Fruit fly (Drosophila melanogaster) whole organism, pupa: ENCODE measurements around the gene Xe7.

Experiments used
- CG10348 ChIP-seq: fragments of 200-800 bp; sonication (Bioruptor generic); IDR thresholded peaks from 2 replicates; pipeline ENCODE4 v1.3.6; 2022; ENCODE audit warnings: missing biosample characterization, missing genetic modification characterization
- CG12605 ChIP-seq: fragments of 200-800 bp; sonication (Bioruptor generic); IDR thresholded peaks from 2 replicates; pipeline ENCODE4 v1.3.6; 2022; ENCODE audit warnings: missing biosample characterization, missing genetic modification characterization
- CG13204 ChIP-seq: fragments of 200-800 bp; sonication (Bioruptor generic); optimal IDR thresholded peaks from 2 replicates; lab custom pipeline; 2018; ENCODE audit warnings: missing biosample characterization, mild to moderate bottlenecking, missing genetic modification characterization, moderate library complexity
- CG14655 ChIP-seq: fragments of 200-800 bp; sonication (Bioruptor generic); optimal IDR thresholded peaks from 3 replicates; lab custom pipeline; 2017; ENCODE audit warnings: mild to moderate bottlenecking, missing biosample characterization, missing genetic modification reagents, missing genetic modification characterization
- CG15710 ChIP-seq: fragments of 200-800 bp; sonication (Bioruptor generic); optimal IDR thresholded peaks from 2 replicates; lab custom pipeline; 2018; ENCODE audit warnings: missing biosample characterization, mild to moderate bottlenecking, missing genetic modification characterization, moderate library complexity
- CG17806 ChIP-seq: fragments of 200-800 bp; sonication (Bioruptor generic); optimal IDR thresholded peaks from 2 replicates; lab custom pipeline; 2018; ENCODE audit warnings: missing biosample characterization, mild to moderate bottlenecking, missing genetic modification characterization, moderate library complexity
- CG32121 ChIP-seq: fragments of 200-800 bp; sonication (Bioruptor generic); IDR thresholded peaks from 2 replicates; pipeline ENCODE4 v1.3.6; 2022; ENCODE audit warnings: missing biosample characterization, missing genetic modification characterization
- CG34367 ChIP-seq: fragments of 200-800 bp; sonication (Bioruptor generic); optimal IDR thresholded peaks from 2 replicates; lab custom pipeline; 2018; ENCODE audit warnings: missing biosample characterization, mild to moderate bottlenecking, missing genetic modification characterization
- CG4496 ChIP-seq: fragments of 200-800 bp; sonication (Bioruptor generic); IDR thresholded peaks from 3 replicates; pipeline ENCODE4 v1.3.6; 2022; ENCODE audit warnings: missing biosample characterization, missing genetic modification characterization
- CG8159 ChIP-seq: fragments of 200-800 bp; sonication (Bioruptor generic); optimal IDR thresholded peaks from 3 replicates; lab custom pipeline; 2018; ENCODE audit warnings: missing biosample characterization, mild to moderate bottlenecking, missing genetic modification characterization, moderate library complexity
- CG8301 ChIP-seq: fragments of 200-800 bp; sonication (Bioruptor generic); optimal IDR thresholded peaks from 2 replicates; lab custom pipeline; 2018; ENCODE audit warnings: missing biosample characterization, mild to moderate bottlenecking, missing genetic modification characterization
- CG9948 ChIP-seq: fragments of 200-800 bp; sonication (Bioruptor generic); optimal IDR thresholded peaks from 2 replicates; lab custom pipeline; 2018; ENCODE audit warnings: missing biosample characterization, mild to moderate bottlenecking, missing genetic modification characterization, moderate library complexity
- D1 ChIP-seq: fragments of 200-800 bp; sonication (Bioruptor generic); optimal IDR thresholded peaks from 2 replicates; lab custom pipeline; 2018; ENCODE audit warnings: missing biosample characterization, mild to moderate bottlenecking, missing genetic modification characterization, moderate library complexity
- EcR ChIP-seq: fragments of 200-800 bp; sonication (Bioruptor generic); optimal IDR thresholded peaks from 3 replicates; lab custom pipeline; 2019; ENCODE audit warnings: missing biosample characterization, missing genetic modification characterization, mild to moderate bottlenecking, moderate library complexity, missing genetic modification reagents
- Ets98B ChIP-seq: fragments of 200-800 bp; sonication (Bioruptor generic); IDR thresholded peaks from 2 replicates; pipeline ENCODE4 v1.3.6; 2022; ENCODE audit warnings: missing biosample characterization, missing genetic modification characterization
- Pif1A ChIP-seq: fragments of 200-800 bp; sonication (Bioruptor generic); optimal IDR thresholded peaks from 3 replicates; lab custom pipeline; 2016; ENCODE audit warnings: missing biosample characterization, missing genetic modification characterization
- Pif1B ChIP-seq: fragments of 200-800 bp; sonication (Bioruptor generic); optimal IDR thresholded peaks from 3 replicates; lab custom pipeline; 2016; ENCODE audit warnings: missing biosample characterization, missing genetic modification characterization
- Snoo ChIP-seq: fragments of 200-800 bp; sonication (Bioruptor generic); optimal IDR thresholded peaks from 3 replicates; lab custom pipeline; 2017; ENCODE audit warnings: missing biosample characterization, mild to moderate bottlenecking, missing genetic modification characterization, inconsistent platforms
- fd96Ca ChIP-seq: fragments of 200-800 bp; sonication (Bioruptor generic); IDR thresholded peaks from 3 replicates; pipeline ENCODE4 v1.3.6; 2022; ENCODE audit warnings: missing biosample characterization, missing genetic modification characterization
- gl ChIP-seq: fragments of 200-800 bp; sonication (Bioruptor generic); optimal IDR thresholded peaks from 2 replicates; lab custom pipeline; 2018; ENCODE audit warnings: missing biosample characterization, mild to moderate bottlenecking, missing genetic modification characterization
- rn ChIP-seq: fragments of 200-800 bp; sonication (Bioruptor generic); IDR thresholded peaks from 2 replicates; pipeline ENCODE4 v1.3.6; 2022; ENCODE audit warnings: missing biosample characterization, missing genetic modification characterization

Gene Xe7

dm6 chr3R:5659829-5660197 is 9.3 kb downstream of the Xe7 start, which contains the start of gene CG2182:
TSS of gene CG2182 (minus strand) at chr3R:5659912.
- TF ChIP-seq rn (GFP tag; lab: Robert Waterston, UW) (no peak), CG4496 (GFP tag; lab: Robert Waterston, UW) (no peak), gl (tag; lab: Kevin White, UChicago) (no peak), CG32121 (GFP tag; lab: Robert Waterston, UW) (no peak), CG10348 (GFP tag; lab: Robert Waterston, UW) (no peak), D1 (tag; lab: Kevin White, UChicago) (no peak), Snoo (tag; lab: Kevin White, UChicago) (no peak), CG12605 (GFP tag; lab: Robert Waterston, UW) (no peak), CG13204 (GFP tag; lab: Kevin White, UChicago) (no peak), Pif1B (GFP tag; lab: Kevin White, UChicago) (no peak), CG15710 (tag; lab: Kevin White, UChicago) (no peak), CG9948 (tag; lab: Kevin White, UChicago) (no peak)

dm6 chr3R:5658984-5659802 is 9.9 kb downstream of the Xe7 start:
- TF ChIP-seq Pif1A (GFP tag; lab: Kevin White, UChicago) (no peak), CG32121 (GFP tag; lab: Robert Waterston, UW) (peak; percentile 27; the same call in 1 of the 2 replicates), Ets98B (0 out of 2 replicates have a peak, but pooled peaks have one; percentile 19), EcR (GFP tag; lab: Kevin White, UChicago) (peak; percentile 62), CG4496 (GFP tag; lab: Robert Waterston, UW) (peak; percentile 8; the same call in 1 of the 3 replicates)

dm6 chr3R:5654692-5655181 is 14.4 kb downstream of the Xe7 start, which contains the start of the genes elm and MED27:
TSS of gene elm (minus strand) at chr3R:5654861.
TSS of gene MED27 (plus strand) at chr3R:5655139.
- TF ChIP-seq fd96Ca (GFP tag; lab: Robert Waterston, UW), result peak; percentile 84
- peak; percentile 89 for TF ChIP-seq CG8159 (tag; lab: Kevin White, UChicago)
- peak; percentile 88 for TF ChIP-seq CG4496 (GFP tag; lab: Robert Waterston, UW)
- peak; percentile 73 for TF ChIP-seq Pif1B (GFP tag; lab: Kevin White, UChicago)
- TF ChIP-seq CG8301, result peak; percentile 74
- TF ChIP-seq gl (tag; lab: Kevin White, UChicago), result peak; percentile 67
- TF ChIP-seq Pif1A (GFP tag; lab: Kevin White, UChicago), result peak; percentile 87
- no peak for TF ChIP-seq CG14655 (GFP tag; lab: Kevin White, UChicago)
- peak; percentile 85 for TF ChIP-seq rn (GFP tag; lab: Robert Waterston, UW)
- peak; percentile 85 for TF ChIP-seq CG17806 (tag; lab: Kevin White, UChicago)
- TF ChIP-seq CG13204 (GFP tag; lab: Kevin White, UChicago), result no peak
- peak; percentile 84 for TF ChIP-seq Snoo (tag; lab: Kevin White, UChicago)
- TF ChIP-seq CG10348 (GFP tag; lab: Robert Waterston, UW), result peak; percentile 59; the same call in 1 of the 2 replicates
- peak; percentile 85 for TF ChIP-seq Ets98B
- TF ChIP-seq CG15710 (tag; lab: Kevin White, UChicago), result peak; percentile 90
- TF ChIP-seq CG34367 (tag; lab: Kevin White, UChicago), result peak; percentile 81
- peak; percentile 83 for TF ChIP-seq CG9948 (tag; lab: Kevin White, UChicago)
- TF ChIP-seq CG32121 (GFP tag; lab: Robert Waterston, UW), result peak; percentile 91
- peak; percentile 12 for TF ChIP-seq EcR (GFP tag; lab: Kevin White, UChicago)
- no peak for TF ChIP-seq D1 (tag; lab: Kevin White, UChicago)
- peak; percentile 49; the same call in 1 of the 2 replicates for TF ChIP-seq CG12605 (GFP tag; lab: Robert Waterston, UW)

- no peak for TF ChIP-seq fd96Ca (GFP tag; lab: Robert Waterston, UW)
- no peak for TF ChIP-seq CG14655 (GFP tag; lab: Kevin White, UChicago)
- TF ChIP-seq CG12605 (GFP tag; lab: Robert Waterston, UW), result no peak
- TF ChIP-seq Pif1A (GFP tag; lab: Kevin White, UChicago), result no peak
- TF ChIP-seq rn (GFP tag; lab: Robert Waterston, UW), result no peak
- TF ChIP-seq CG13204 (GFP tag; lab: Kevin White, UChicago), result no peak
- TF ChIP-seq Ets98B, result no peak
- no peak for TF ChIP-seq CG4496 (GFP tag; lab: Robert Waterston, UW)
- no peak for TF ChIP-seq CG17806 (tag; lab: Kevin White, UChicago)
- TF ChIP-seq Pif1B (GFP tag; lab: Kevin White, UChicago), result no peak
- TF ChIP-seq CG8159 (tag; lab: Kevin White, UChicago), result no peak
- no peak for TF ChIP-seq CG9948 (tag; lab: Kevin White, UChicago)
- no peak for TF ChIP-seq Snoo (tag; lab: Kevin White, UChicago)
- TF ChIP-seq CG15710 (tag; lab: Kevin White, UChicago), result no peak
- TF ChIP-seq EcR (GFP tag; lab: Kevin White, UChicago), result no peak
- no peak for TF ChIP-seq D1 (tag; lab: Kevin White, UChicago)
- TF ChIP-seq CG8301, result no peak
- no peak for TF ChIP-seq CG34367 (tag; lab: Kevin White, UChicago)
- no peak for TF ChIP-seq CG32121 (GFP tag; lab: Robert Waterston, UW)
Measured at dm6 chr3R:5653887-5654286, 15.2 kb downstream of the Xe7 start.

dm6 chr3R:5649903-5650302 is 19.2 kb downstream of the Xe7 start:
- TF ChIP-seq CG34367 (tag; lab: Kevin White, UChicago) (no peak), Ets98B (no peak), CG13204 (GFP tag; lab: Kevin White, UChicago) (no peak), rn (GFP tag; lab: Robert Waterston, UW) (no peak), D1 (tag; lab: Kevin White, UChicago) (no peak), CG15710 (tag; lab: Kevin White, UChicago) (no peak), EcR (GFP tag; lab: Kevin White, UChicago) (no peak), CG8159 (tag; lab: Kevin White, UChicago) (no peak), CG9948 (tag; lab: Kevin White, UChicago) (no peak), CG4496 (GFP tag; lab: Robert Waterston, UW) (no peak), fd96Ca (GFP tag; lab: Robert Waterston, UW) (no peak), Pif1B (GFP tag; lab: Kevin White, UChicago) (no peak), CG10348 (GFP tag; lab: Robert Waterston, UW) (no peak), Pif1A (GFP tag; lab: Kevin White, UChicago) (no peak), CG12605 (GFP tag; lab: Robert Waterston, UW) (no peak), CG32121 (GFP tag; lab: Robert Waterston, UW) (no peak), CG17806 (tag; lab: Kevin White, UChicago) (no peak), CG14655 (GFP tag; lab: Kevin White, UChicago) (no peak)
